Worm (Caenorhabditis elegans): ENCODE data around the gene lgc-20.

DNA sequence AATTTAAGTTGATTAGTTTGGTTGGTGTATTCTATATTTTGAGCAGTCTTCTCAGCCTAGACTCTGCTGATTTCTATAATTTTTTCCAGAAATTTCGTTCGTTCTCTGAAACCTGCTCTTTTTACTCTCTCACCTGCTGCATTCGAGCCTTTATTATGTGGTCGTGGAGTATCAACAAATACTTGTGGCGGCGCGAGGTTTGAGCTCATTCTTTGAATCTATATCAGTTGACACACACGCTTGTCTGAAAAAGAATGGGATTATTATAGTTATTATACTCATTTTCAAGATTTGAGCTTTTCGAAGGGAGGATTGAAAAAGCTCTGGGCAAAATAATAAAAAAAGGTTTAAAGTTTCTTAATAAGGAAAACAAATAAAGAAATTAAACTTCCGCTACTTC, 32.6 kb upstream of the lgc-20 start:
- no peak for TF ChIP-seq cog-1 (tag; optimal IDR thresholded peaks at IDR 0.05)
- no peak for TF ChIP-seq flt-1 (GFP tag; IDR thresholded peaks at IDR 0.05)
- TF ChIP-seq klf-2 (GFP tag; conservative IDR thresholded peaks at IDR 0.05), result no peak
- no peak for TF ChIP-seq ztf-29 (GFP tag; IDR thresholded peaks at IDR 0.05)
- no peak for TF ChIP-seq ref-1 (GFP tag; conservative IDR thresholded peaks at IDR 0.05)
- TF ChIP-seq T22C8.4 (GFP tag; IDR thresholded peaks at IDR 0.05), result no peak
- TF ChIP-seq tab-1 (GFP tag; IDR thresholded peaks at IDR 0.05), result no peak
- no peak for TF ChIP-seq med-1 (GFP tag; optimal IDR thresholded peaks at IDR 0.05; ENCODE audit: insufficient read depth)
- no peak for TF ChIP-seq ztf-23 (GFP tag; IDR thresholded peaks at IDR 0.05)
